Worm (Caenorhabditis elegans) whole organism, midembryonic: ENCODE measurements around the gene ptr-19.

Experiments used
- T22C8.4 ChIP-seq: fragments of 200-800 bp; sonication (Bioruptor generic); IDR thresholded peaks from 2 replicates; pipeline ENCODE4 v1.3.6; 2022; ENCODE audit warnings: missing genetic modification characterization, missing compliant biosample characterization
- cog-1 ChIP-seq: sonication (generic microtip); optimal IDR thresholded peaks from 2 replicates; lab custom pipeline; 2016; ENCODE audit warnings: missing genetic modification characterization, missing compliant biosample characterization
- flt-1 ChIP-seq: fragments of 200-800 bp; sonication (Bioruptor generic); IDR thresholded peaks from 2 replicates; pipeline ENCODE4 v1.3.6; 2022; ENCODE audit warnings: missing genetic modification characterization, missing compliant biosample characterization
- klf-2 ChIP-seq: fragments of 200-800 bp; sonication (Bioruptor generic); conservative IDR thresholded peaks from 2 replicates; pipeline ENCODE4 v1.3.6; 2022; ENCODE audit warnings: missing genetic modification reagents, missing genetic modification characterization, missing compliant biosample characterization
- med-1 ChIP-seq: sonication (generic microtip); optimal IDR thresholded peaks from 2 replicates; lab custom pipeline; 2017; ENCODE audit warnings: missing genetic modification characterization, mild to moderate bottlenecking, missing compliant biosample characterization, antibody characterized with exemption, missing genetic modification reagents; ENCODE audit not compliant: insufficient read depth
- ref-1 ChIP-seq: fragments of 200-800 bp; sonication (Bioruptor generic); conservative IDR thresholded peaks from 2 replicates; pipeline ENCODE4 v1.3.6; 2022; ENCODE audit warnings: missing genetic modification reagents, missing genetic modification characterization, missing compliant biosample characterization
- tab-1 ChIP-seq: fragments of 200-800 bp; sonication (Bioruptor generic); IDR thresholded peaks from 2 replicates; pipeline ENCODE4 v1.3.6; 2022; ENCODE audit warnings: missing genetic modification characterization, missing compliant biosample characterization
- ztf-23 ChIP-seq: fragments of 200-800 bp; sonication (Bioruptor generic); IDR thresholded peaks from 2 replicates; pipeline ENCODE4 v1.3.6; 2022; ENCODE audit warnings: missing genetic modification reagents, missing genetic modification characterization, missing compliant biosample characterization
- ztf-29 ChIP-seq: fragments of 200-800 bp; sonication (Bioruptor generic); IDR thresholded peaks from 2 replicates; pipeline ENCODE4 v1.3.6; 2022; ENCODE audit warnings: missing genetic modification reagents, missing genetic modification characterization, missing compliant biosample characterization

ptr-19 gene

DNA sequence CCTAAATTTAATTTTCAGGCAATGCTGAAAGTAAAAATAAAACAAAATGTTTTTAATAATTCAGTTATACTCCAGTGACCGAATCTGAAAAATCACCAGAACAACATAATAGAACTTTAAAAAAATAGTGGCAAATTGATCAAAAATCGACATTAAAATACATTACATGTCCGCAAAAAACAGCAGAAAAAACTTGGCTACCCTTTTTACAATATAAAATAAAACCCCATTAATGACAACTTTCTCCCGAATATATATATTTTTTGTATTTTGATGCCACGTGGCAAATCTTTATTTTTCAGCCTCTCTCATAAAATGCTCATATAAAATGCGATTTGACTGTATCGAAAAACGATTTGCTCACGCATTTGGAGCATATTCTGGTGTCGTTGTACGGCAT is at the start of gene ptr-19:
ptr-19 (plus strand) TSS at position 301 of the 400 bp plus-strand sequence.
- TF ChIP-seq cog-1 (tag; lab: Kevin White, UChicago) (no peak), flt-1 (GFP tag; lab: Robert Waterston, UW) (no peak), med-1 (no peak), klf-2 (GFP tag; lab: Robert Waterston, UW) (no peak), T22C8.4 (no peak), tab-1 (no peak), ztf-23 (no peak), ref-1 (GFP tag; lab: Robert Waterston, UW) (no peak), ztf-29 (GFP tag; lab: Robert Waterston, UW) (no peak)

- TF ChIP-seq cog-1 (tag; lab: Kevin White, UChicago) (no peak), ztf-23 (no peak), tab-1 (no peak)
Measured at ce11 chrIII:10733300-10733699, 48.4 kb upstream of the ptr-19 start.

DNA sequence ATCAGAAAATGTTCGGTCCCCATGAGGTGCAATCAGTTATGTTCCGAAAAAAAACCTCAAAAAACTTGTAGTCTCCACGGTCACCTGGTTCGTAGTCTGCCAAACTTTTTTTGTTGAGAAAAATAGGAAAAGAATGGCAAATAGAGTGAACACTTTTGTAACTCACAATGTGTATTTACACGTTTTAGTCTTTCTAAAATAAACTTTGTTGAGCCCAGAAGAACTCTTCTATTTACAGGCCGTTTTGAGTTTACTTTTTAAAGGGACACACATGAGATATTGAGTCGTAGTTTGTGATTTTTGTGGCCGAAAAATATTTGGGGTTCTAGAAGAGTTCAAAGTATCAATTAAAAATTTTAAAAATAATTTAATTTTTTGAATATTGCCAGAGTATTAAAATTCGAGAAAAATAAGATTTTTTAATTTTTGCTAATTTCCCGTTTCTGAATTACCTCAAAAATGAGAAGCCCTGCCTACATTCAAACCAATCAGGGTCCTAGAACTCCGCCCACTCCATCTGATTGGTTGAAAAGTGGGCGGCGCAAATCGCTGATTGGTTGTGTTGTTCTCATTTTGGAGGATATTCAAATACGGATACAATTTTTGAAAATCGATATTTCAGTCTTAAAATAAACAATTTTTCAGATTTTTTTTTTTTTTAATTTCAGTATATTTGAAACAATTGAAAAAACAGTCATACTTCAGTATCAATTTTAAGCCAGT is 47.0 kb upstream of the ptr-19 start:
- TF ChIP-seq T22C8.4 (no peak), ref-1 (GFP tag; lab: Robert Waterston, UW) (no peak), ztf-23 (no peak), flt-1 (GFP tag; lab: Robert Waterston, UW) (no peak), med-1 (no peak), tab-1 (no peak), cog-1 (tag; lab: Kevin White, UChicago) (no peak), klf-2 (GFP tag; lab: Robert Waterston, UW) (no peak), ztf-29 (GFP tag; lab: Robert Waterston, UW) (no peak)

ce11 chrIII:10736322-10736985 is 45.2 kb upstream of the ptr-19 start:
- TF ChIP-seq ztf-29 (GFP tag; lab: Robert Waterston, UW) (no peak), flt-1 (GFP tag; lab: Robert Waterston, UW) (no peak), ref-1 (GFP tag; lab: Robert Waterston, UW) (no peak), cog-1 (tag; lab: Kevin White, UChicago) (no peak), ztf-23 (no peak), med-1 (no peak), T22C8.4 (no peak), klf-2 (GFP tag; lab: Robert Waterston, UW) (no peak)

DNA sequence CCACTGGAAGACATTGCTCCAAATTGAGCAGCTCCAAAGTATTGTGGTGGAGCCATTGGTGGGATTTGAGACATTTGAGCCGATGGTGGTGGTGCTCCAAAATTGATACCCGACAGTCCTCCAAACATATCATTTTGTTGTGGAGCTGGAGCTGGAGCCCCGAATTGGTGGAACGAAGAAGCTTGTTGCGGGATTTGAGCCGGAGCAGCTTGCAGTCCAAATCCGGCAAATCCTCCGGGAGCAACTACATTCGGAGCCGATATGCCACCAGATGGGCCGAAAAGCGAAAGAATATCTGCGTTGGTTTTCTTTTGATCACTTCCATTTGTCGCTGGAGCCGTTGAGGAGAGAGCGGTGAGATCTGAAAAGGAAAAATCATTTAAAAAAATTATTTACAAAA is 43.6 kb upstream of the ptr-19 start:
- TF ChIP-seq tab-1 (no peak), med-1 (no peak), ztf-23 (no peak), flt-1 (GFP tag; lab: Robert Waterston, UW) (no peak), ztf-29 (GFP tag; lab: Robert Waterston, UW) (no peak), T22C8.4 (no peak), klf-2 (GFP tag; lab: Robert Waterston, UW) (no peak), ref-1 (GFP tag; lab: Robert Waterston, UW) (no peak), cog-1 (tag; lab: Kevin White, UChicago) (no peak)

DNA sequence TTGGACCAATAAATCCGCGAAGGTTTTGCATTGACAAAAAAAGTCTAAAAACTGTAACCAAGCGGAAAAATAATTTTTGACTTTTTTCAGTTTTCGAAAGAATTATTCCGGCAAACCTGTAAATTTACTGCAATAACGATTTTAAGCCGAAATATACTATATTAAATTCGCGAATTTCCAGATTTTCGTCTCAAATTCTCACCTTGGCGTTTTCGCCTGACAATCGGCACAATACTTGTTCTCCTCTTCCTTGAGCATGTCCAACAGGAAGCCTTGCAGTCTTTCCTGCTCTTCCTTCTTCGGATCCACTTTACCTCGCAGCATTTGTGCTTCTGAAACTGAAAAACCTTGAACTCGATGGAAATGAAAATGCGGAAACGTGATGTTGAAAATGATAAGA is 42.2 kb upstream of the ptr-19 start, which contains the start of gene smap-1:
smap-1 (minus strand) TSS at position 338 of the 400 bp plus-strand sequence.
- TF ChIP-seq klf-2 (GFP tag; lab: Robert Waterston, UW) = no peak
- no peak for TF ChIP-seq tab-1
- TF ChIP-seq flt-1 (GFP tag; lab: Robert Waterston, UW) = no peak
- no peak for TF ChIP-seq T22C8.4
- TF ChIP-seq ztf-23 = no peak
- TF ChIP-seq med-1 = no peak
- TF ChIP-seq cog-1 (tag; lab: Kevin White, UChicago) = no peak
- no peak for TF ChIP-seq ztf-29 (GFP tag; lab: Robert Waterston, UW)
- TF ChIP-seq ref-1 (GFP tag; lab: Robert Waterston, UW) = no peak

DNA sequence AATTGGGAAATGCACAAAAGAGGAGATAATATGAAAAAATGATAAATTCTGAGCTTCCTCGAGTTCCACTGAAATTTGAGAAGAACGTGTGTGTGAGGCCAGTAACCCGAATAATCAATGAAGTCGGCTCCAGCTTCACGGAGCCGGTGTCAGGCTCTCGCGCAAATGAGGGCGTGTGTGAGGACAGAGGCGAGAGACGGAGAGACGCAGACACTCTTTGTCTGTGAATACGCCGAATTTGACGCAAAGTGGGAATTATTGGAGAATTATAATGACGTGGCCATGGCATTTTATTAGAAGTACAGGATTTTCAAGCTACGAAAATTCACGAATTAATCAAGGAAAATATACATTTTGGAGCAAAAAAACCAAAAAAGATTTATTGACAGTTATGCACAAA is 41.8 kb upstream of the ptr-19 start:
- TF ChIP-seq ref-1 (GFP tag; lab: Robert Waterston, UW) = no peak
- TF ChIP-seq tab-1 = no peak
- TF ChIP-seq flt-1 (GFP tag; lab: Robert Waterston, UW) = 0 out of 2 replicates have a peak, but pooled peaks have one; percentile 51
- peak; percentile 83 for TF ChIP-seq ztf-23
- no peak for TF ChIP-seq med-1

DNA sequence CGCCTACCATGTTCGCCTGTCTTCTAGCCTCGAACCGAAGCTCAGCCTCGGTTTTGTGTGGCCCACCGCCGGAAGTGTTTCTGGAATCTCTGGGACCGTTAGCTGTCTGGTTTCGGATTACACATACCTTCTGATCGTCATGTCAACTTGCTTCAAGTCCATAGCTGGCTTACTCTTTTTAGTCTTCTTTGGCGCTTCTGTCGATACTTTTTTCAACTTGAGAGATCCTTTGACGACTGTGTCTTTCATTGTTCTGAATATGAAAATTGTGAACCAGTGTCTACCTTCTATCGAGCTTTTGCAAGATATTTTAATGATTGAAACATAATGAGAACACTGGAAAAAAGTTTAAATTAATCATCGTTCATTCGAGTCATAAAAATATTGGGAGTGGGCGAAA is 41.1 kb upstream of the ptr-19 start, which contains the start of gene K01G5.8:
K01G5.8 (minus strand) TSS at position 255 of the 400 bp plus-strand sequence.
- TF ChIP-seq med-1 = no peak
- no peak for TF ChIP-seq ref-1 (GFP tag; lab: Robert Waterston, UW)
- no peak for TF ChIP-seq ztf-29 (GFP tag; lab: Robert Waterston, UW)
- TF ChIP-seq flt-1 (GFP tag; lab: Robert Waterston, UW) = no peak
- TF ChIP-seq T22C8.4 = no peak
- TF ChIP-seq cog-1 (tag; lab: Kevin White, UChicago) = no peak
- TF ChIP-seq klf-2 (GFP tag; lab: Robert Waterston, UW) = no peak
- no peak for TF ChIP-seq ztf-23
- TF ChIP-seq tab-1 = no peak

ce11 chrIII:10742382-10742860 is 39.2 kb upstream of the ptr-19 start, which contains the start of the genes tbb-1 and rib-2:
Gene tbb-1, minus strand, starts transcription at chrIII:10742432.
Gene rib-2, plus strand, starts transcription at chrIII:10742810.
- TF ChIP-seq cog-1 (tag; lab: Kevin White, UChicago) (no peak), tab-1 (no peak), flt-1 (GFP tag; lab: Robert Waterston, UW) (no peak), ztf-23 (peak; percentile 97), T22C8.4 (no peak), ref-1 (GFP tag; lab: Robert Waterston, UW) (no peak), ztf-29 (GFP tag; lab: Robert Waterston, UW) (no peak)

- TF ChIP-seq med-1 (no peak), klf-2 (GFP tag; lab: Robert Waterston, UW) (no peak), flt-1 (GFP tag; lab: Robert Waterston, UW) (no peak), ztf-29 (GFP tag; lab: Robert Waterston, UW) (no peak), T22C8.4 (no peak), tab-1 (no peak), ztf-23 (no peak), ref-1 (GFP tag; lab: Robert Waterston, UW) (no peak), cog-1 (tag; lab: Kevin White, UChicago) (no peak)
Measured at ce11 chrIII:10746406-10746807, 35.2 kb upstream of the ptr-19 start.
